Worm (Caenorhabditis elegans): Measurements from ENCODE around the gene Y57G11C.52.

ce11 chrIV:14883812-14884211 lies 30.0 kb downstream of the Y57G11C.52 start:
- TF ChIP-seq zip-4 (GFP tag; optimal IDR thresholded peaks at IDR 0.05) (no peak), C16A3.4 (tag; optimal IDR thresholded peaks at IDR 0.05) (no peak), efl-1 (optimal IDR thresholded peaks at IDR 0.05) (no peak), efl-1 (GFP tag; optimal IDR thresholded peaks at IDR 0.05 in 1 of 2) (no peak), egl-27 (tag; optimal IDR thresholded peaks at IDR 0.05) (no peak), irx-1 (tag; optimal IDR thresholded peaks at IDR 0.05) (no peak), nhr-237 (tag; optimal IDR thresholded peaks at IDR 0.05) (no peak), alr-1 (tag; optimal IDR thresholded peaks at IDR 0.05; ENCODE audit: borderline replicate concordance) (no peak), unc-62 (GFP tag; optimal IDR thresholded peaks at IDR 0.05) (no peak), ama-1 (optimal IDR thresholded peaks at IDR 0.05) (no peak), ceh-88 (GFP tag; IDR thresholded peaks at IDR 0.05) (no peak), lin-13 (GFP tag; optimal IDR thresholded peaks at IDR 0.05) (no peak), dsc-1 (tag; optimal IDR thresholded peaks at IDR 0.05) (no peak), dpl-1 (GFP tag; optimal IDR thresholded peaks at IDR 0.05) (no peak)
